Worm (Caenorhabditis elegans): ENCODE results near the gene B0024.3.

Gene B0024.3

ce11 chrV:10244018-10244720 lies 43.2 kb upstream of the B0024.3 start:
- TF ChIP-seq pag-3 (tag; optimal IDR thresholded peaks at IDR 0.05; ENCODE audit: borderline replicate concordance) (no peak), T23F11.4 (GFP tag; optimal IDR thresholded peaks at IDR 0.05) (no peak), elt-2 (tag; optimal IDR thresholded peaks at IDR 0.05) (peak; percentile 76), hlh-15 (tag; optimal IDR thresholded peaks at IDR 0.05) (no peak)

- TF ChIP-seq mec-3 (tag; optimal IDR thresholded peaks at IDR 0.05; ENCODE audit: borderline replicate concordance) (no peak), eyg-1 (tag; optimal IDR thresholded peaks at IDR 0.05) (no peak), fkh-10 (GFP tag; optimal IDR thresholded peaks at IDR 0.05) (no peak), pax-1 (tag; optimal IDR thresholded peaks at IDR 0.05) (no peak), ceh-2 (tag; optimal IDR thresholded peaks at IDR 0.05) (no peak), sdc-2 (tag; optimal IDR thresholded peaks at IDR 0.05) (no peak), ttx-3 (tag; optimal IDR thresholded peaks at IDR 0.05) (no peak), ceh-18 (tag; optimal IDR thresholded peaks at IDR 0.05) (no peak), pha-4 (tag; optimal IDR thresholded peaks at IDR 0.05) (no peak), ref-2 (tag; optimal IDR thresholded peaks at IDR 0.05) (no peak), ceh-48 (tag; optimal IDR thresholded peaks at IDR 0.05) (no peak), madf-2 (tag; optimal IDR thresholded peaks at IDR 0.05) (no peak), ceh-31 (tag; optimal IDR thresholded peaks at IDR 0.05) (no peak), dmd-4 (tag; optimal IDR thresholded peaks at IDR 0.05; ENCODE audit: borderline replicate concordance) (no peak), pat-9 (tag; optimal IDR thresholded peaks at IDR 0.05) (no peak), Y22D7AL.16 (tag; optimal IDR thresholded peaks at IDR 0.05) (no peak), T23F11.4 (GFP tag; optimal IDR thresholded peaks at IDR 0.05) (no peak), ceh-6 (GFP tag; optimal IDR thresholded peaks at IDR 0.05) (no peak)
Measured at ce11 chrV:10245615-10246014, 41.7 kb upstream of the B0024.3 start.

ce11 chrV:10246443-10246885 lies 40.9 kb upstream of the B0024.3 start:
- peak; percentile 2 for TF ChIP-seq hlh-30 (tag; optimal IDR thresholded peaks at IDR 0.05; ENCODE audit: insufficient read depth)
- peak; percentile 17 for TF ChIP-seq unc-42 (tag; optimal IDR thresholded peaks at IDR 0.05)
- no peak for TF ChIP-seq fax-1 (tag; optimal IDR thresholded peaks at IDR 0.05)

ce11 chrV:10246967-10247366 lies 40.4 kb upstream of the B0024.3 start:
- TF ChIP-seq che-1 (tag; optimal IDR thresholded peaks at IDR 0.05) (no peak), unc-55 (GFP tag; optimal IDR thresholded peaks at IDR 0.05) (no peak), ceh-30 (tag; optimal IDR thresholded peaks at IDR 0.05) (no peak), hlh-6 (tag; optimal IDR thresholded peaks at IDR 0.05) (no peak), hlh-8 (tag; optimal IDR thresholded peaks at IDR 0.05) (no peak), ama-1 (optimal IDR thresholded peaks at IDR 0.05) (no peak), elt-4 (tag; optimal IDR thresholded peaks at IDR 0.05) (no peak), ceh-9 (tag; optimal IDR thresholded peaks at IDR 0.05) (no peak), pha-2 (tag; optimal IDR thresholded peaks at IDR 0.05) (no peak), unc-86 (tag; optimal IDR thresholded peaks at IDR 0.05) (no peak), unc-3 (GFP tag; conservative IDR thresholded peaks at IDR 0.05) (no peak), unc-3 (tag; optimal IDR thresholded peaks at IDR 0.05) (no peak), lim-6 (tag; optimal IDR thresholded peaks at IDR 0.05) (no peak), ref-2 (tag; optimal IDR thresholded peaks at IDR 0.05) (no peak), Y22D7AL.16 (tag; optimal IDR thresholded peaks at IDR 0.05) (no peak), dve-1 (tag; optimal IDR thresholded peaks at IDR 0.05) (no peak), rnt-1 (tag; optimal IDR thresholded peaks at IDR 0.05) (no peak), zip-5 (tag; optimal IDR thresholded peaks at IDR 0.05) (no peak), ceh-22 (tag; optimal IDR thresholded peaks at IDR 0.05) (no peak), fax-1 (tag; optimal IDR thresholded peaks at IDR 0.05) (no peak)

All from whole organism, late embryonic.